Fruit fly (Drosophila melanogaster): ENCODE results near the gene Hn.

DNA sequence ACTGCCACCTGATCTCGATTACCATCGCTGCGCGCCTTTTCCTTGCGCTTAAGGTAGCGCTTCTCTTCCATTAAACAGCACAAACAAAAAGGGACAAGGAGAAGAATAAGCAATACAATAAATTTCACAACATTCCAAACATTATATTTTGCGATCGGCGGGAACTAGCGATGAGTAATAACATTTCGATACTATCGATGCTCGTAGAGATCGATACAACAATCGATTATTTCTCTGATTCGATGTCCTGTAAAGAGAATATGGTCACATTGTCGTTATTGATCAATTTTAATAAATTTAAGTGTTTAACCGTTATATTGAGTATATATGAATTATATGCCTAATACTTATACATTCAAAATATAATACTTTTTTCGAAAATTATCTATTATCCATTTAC is 34.0 kb upstream of the Hn start, which contains the start of gene CG7457:
- TF ChIP-seq CG7045 (GFP tag; optimal IDR thresholded peaks at IDR 0.05) (no peak), CG14711 (tag; optimal IDR thresholded peaks at IDR 0.05) (no peak)
